Worm (Caenorhabditis elegans) whole organism, L2 larva: Measurements from ENCODE around the gene rpl-12.

ENCODE experiments used
- C34F6.9 ChIP-seq: fragments of 150-350 bp; optimal IDR thresholded peaks from 2 replicates; lab custom pipeline; 2014; ENCODE audit warnings: missing biosample characterization, missing genetic modification characterization
- F13H6.1 ChIP-seq: sonication (generic microtip); optimal IDR thresholded peaks from 2 replicates; lab custom pipeline; 2016; ENCODE audit warnings: missing genetic modification characterization, missing compliant biosample characterization
- R02D3.7 ChIP-seq: fragments of 150-350 bp; optimal IDR thresholded peaks from 2 replicates; lab custom pipeline; 2014; ENCODE audit warnings: missing biosample characterization, missing genetic modification characterization
- Y55F3AM.14 ChIP-seq: fragments of 200-800 bp; sonication (Bioruptor generic); optimal IDR thresholded peaks from 2 replicates; lab custom pipeline; 2018; ENCODE audit warnings: mild to moderate bottlenecking, missing genetic modification characterization, missing compliant biosample characterization
- ZK546.5 ChIP-seq: sonication (generic microtip); optimal IDR thresholded peaks from 2 replicates; lab custom pipeline; 2017; ENCODE audit warnings: missing biosample characterization, missing genetic modification characterization
- alr-1 ChIP-seq: fragments of 150-350 bp; optimal IDR thresholded peaks from 2 replicates; lab custom pipeline; 2014; ENCODE audit warnings: missing biosample characterization, missing genetic modification characterization
- aly-2 ChIP-seq: fragments of 150-350 bp; optimal IDR thresholded peaks from 2 replicates; lab custom pipeline; 2014; ENCODE audit warnings: missing biosample characterization, missing genetic modification characterization
- ceh-16 ChIP-seq: fragments of 150-350 bp; optimal IDR thresholded peaks from 2 replicates; lab custom pipeline; 2014; ENCODE audit warnings: missing biosample characterization, missing genetic modification characterization
- ceh-82 ChIP-seq: fragments of 150-350 bp; optimal IDR thresholded peaks from 2 replicates; lab custom pipeline; 2014; ENCODE audit warnings: missing biosample characterization, missing genetic modification characterization
- crh-2 ChIP-seq: sonication (generic microtip); optimal IDR thresholded peaks from 2 replicates; lab custom pipeline; 2017; ENCODE audit warnings: missing biosample characterization, missing genetic modification characterization
- dmd-4 ChIP-seq: sonication (generic microtip); optimal IDR thresholded peaks from 2 replicates; lab custom pipeline; 2017; ENCODE audit warnings: missing biosample characterization, missing genetic modification characterization
- egl-27 ChIP-seq: sonication (generic microtip); optimal IDR thresholded peaks from 3 replicates; lab custom pipeline; 2017; ENCODE audit warnings: missing biosample characterization, missing genetic modification reagents, missing genetic modification characterization
- elt-1 ChIP-seq: fragments of 150-350 bp; optimal IDR thresholded peaks from 2 replicates; lab custom pipeline; 2014; ENCODE audit warnings: missing biosample characterization, missing genetic modification characterization
- elt-3 ChIP-seq: sonication (generic microtip); optimal IDR thresholded peaks from 2 replicates; lab custom pipeline; 2017; ENCODE audit warnings: missing biosample characterization, missing genetic modification characterization
- fos-1 ChIP-seq: fragments of 150-350 bp; optimal IDR thresholded peaks from 2 replicates; lab custom pipeline; 2014; ENCODE audit warnings: missing biosample characterization, missing genetic modification characterization
- lin-11 ChIP-seq: fragments of 150-350 bp; sonication (generic microtip); optimal IDR thresholded peaks from 2 replicates; lab custom pipeline; 2014; ENCODE audit warnings: missing biosample characterization, missing genetic modification characterization, inconsistent platforms, mixed read lengths
- lin-13 ChIP-seq: fragments of 150-350 bp; optimal IDR thresholded peaks from 2 replicates; lab custom pipeline; 2014; ENCODE audit warnings: missing biosample characterization, missing genetic modification reagents, missing genetic modification characterization
- lin-39 ChIP-seq: fragments of 150-350 bp; optimal IDR thresholded peaks from 2 replicates; lab custom pipeline; 2014; ENCODE audit warnings: missing biosample characterization, missing genetic modification reagents, missing genetic modification characterization
- lsy-2 ChIP-seq, 2 experiments: fragments of 150-350 bp in 1 of 2; sonication (generic microtip) in 1 of 2; optimal IDR thresholded peaks; 2 replicates each; lab custom pipeline; 2014 to 2017; ENCODE audit warnings: missing biosample characterization in 2 of 2, missing genetic modification characterization in 2 of 2
- mdl-1 ChIP-seq, 2 experiments: fragments of 150-350 bp in 1 of 2; sonication (generic microtip) in 1 of 2; optimal IDR thresholded peaks; 2 replicates each; lab custom pipeline; 2017; ENCODE audit warnings: missing biosample characterization in 2 of 2, missing genetic modification characterization in 2 of 2
- nhr-10 ChIP-seq: sonication (generic microtip); optimal IDR thresholded peaks from 2 replicates; lab custom pipeline; 2017; ENCODE audit warnings: missing biosample characterization, missing genetic modification characterization
- nhr-12 ChIP-seq: fragments of 150-350 bp; optimal IDR thresholded peaks from 2 replicates; lab custom pipeline; 2014; ENCODE audit warnings: missing biosample characterization, missing genetic modification characterization
- nhr-129 ChIP-seq: fragments of 150-350 bp; optimal IDR thresholded peaks from 2 replicates; lab custom pipeline; 2014; ENCODE audit warnings: missing biosample characterization, missing genetic modification characterization
- nhr-25 ChIP-seq: fragments of 150-350 bp; sonication (generic microtip); optimal IDR thresholded peaks from 3 replicates; lab custom pipeline; 2014; ENCODE audit warnings: missing biosample characterization, missing genetic modification characterization
- nhr-77 ChIP-seq: fragments of 150-350 bp; optimal IDR thresholded peaks from 2 replicates; lab custom pipeline; 2014; ENCODE audit warnings: missing biosample characterization, missing genetic modification characterization
- sem-4 ChIP-seq: fragments of 150-350 bp; optimal IDR thresholded peaks from 2 replicates; lab custom pipeline; 2014; ENCODE audit warnings: missing biosample characterization, missing genetic modification reagents, missing genetic modification characterization
- sma-3 ChIP-seq: sonication (generic microtip); optimal IDR thresholded peaks from 2 replicates; lab custom pipeline; 2016; ENCODE audit warnings: missing genetic modification reagents, missing genetic modification characterization, missing compliant biosample characterization
- sma-9 ChIP-seq, 2 experiments: fragments of 150-350 bp in 1 of 2; sonication (generic microtip) in 1 of 2; optimal IDR thresholded peaks; 2 replicates each; lab custom pipeline; 2014 to 2016; ENCODE audit warnings: missing genetic modification characterization in 2 of 2, mild to moderate bottlenecking in 1 of 2, missing biosample characterization in 1 of 2, missing compliant biosample characterization in 1 of 2, missing genetic modification reagents in 1 of 2, moderate library complexity in 1 of 2
- unc-39 ChIP-seq: fragments of 150-350 bp; optimal IDR thresholded peaks from 2 replicates; lab custom pipeline; 2014; ENCODE audit warnings: missing biosample characterization, missing genetic modification characterization
- unc-55 ChIP-seq: fragments of 150-350 bp; sonication (generic microtip); optimal IDR thresholded peaks from 3 replicates; lab custom pipeline; 2014; ENCODE audit warnings: missing biosample characterization, missing genetic modification reagents, missing genetic modification characterization
- zag-1 ChIP-seq: fragments of 150-350 bp; optimal IDR thresholded peaks from 2 replicates; lab custom pipeline; 2014; ENCODE audit warnings: missing biosample characterization, missing genetic modification characterization
- ztf-1 ChIP-seq: fragments of 200-800 bp; sonication (Bioruptor generic); conservative IDR thresholded peaks from 2 replicates; pipeline ENCODE4 v1.3.6; 2022; ENCODE audit warnings: missing genetic modification characterization, missing compliant biosample characterization

The rpl-12 gene

DNA sequence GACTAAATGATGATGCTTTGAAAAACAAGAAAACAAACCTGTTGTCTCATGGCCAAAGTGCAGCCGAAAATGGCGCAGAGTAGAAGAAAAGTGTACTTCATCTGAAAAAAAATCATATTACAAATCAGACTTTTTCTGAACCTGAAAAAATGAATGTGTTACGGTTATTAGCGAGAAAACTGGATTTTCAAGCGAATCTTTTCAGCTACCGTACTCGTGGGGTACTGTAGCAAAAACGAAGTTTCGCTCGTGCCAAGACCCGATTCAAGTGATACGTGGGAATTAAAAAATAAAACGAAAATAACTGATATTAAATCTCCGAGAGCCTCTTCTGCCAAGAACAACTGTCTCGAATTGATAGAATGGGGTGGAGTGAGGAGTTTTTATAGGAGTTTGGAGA is 11.8 kb upstream of the rpl-12 start, which contains the start of gene ttr-51:
Gene ttr-51 (minus strand): TSS at position 101 of the 400 bp plus-strand sequence.
- TF ChIP-seq nhr-12 (no peak), lsy-2 (tag; optimal IDR thresholded peaks at IDR 0.05; lab: Kevin White, UChicago) (peak in 1 of 2 experiments; percentile 1), nhr-129 (peak; percentile 17), aly-2 (tag; lab: Kevin White, UChicago) (no peak), F13H6.1 (tag; lab: Kevin White, UChicago) (no peak)

DNA sequence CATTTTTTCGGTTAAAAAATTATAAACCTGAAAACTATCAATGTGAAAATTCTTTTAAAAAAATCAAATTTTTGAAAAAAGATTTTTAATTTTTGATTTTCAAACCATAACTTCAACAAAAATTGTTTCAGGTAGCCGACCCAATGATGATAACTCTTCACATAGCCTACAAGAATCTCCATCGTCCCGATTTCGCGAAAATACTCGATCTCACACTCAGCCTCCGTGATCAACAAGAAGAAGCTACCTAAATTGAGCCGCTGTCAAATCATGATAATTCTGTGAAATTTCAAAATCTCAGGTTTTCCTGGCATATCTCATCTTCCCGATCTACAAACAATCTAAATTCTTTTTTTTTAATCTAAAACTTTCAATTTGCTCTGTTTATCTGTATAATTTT is 9.8 kb upstream of the rpl-12 start:
- TF ChIP-seq nhr-77 (tag; lab: Kevin White, UChicago) (no peak), alr-1 (no peak), nhr-12 (no peak), sma-3 (GFP tag; lab: Kevin White, UChicago) (no peak)

DNA sequence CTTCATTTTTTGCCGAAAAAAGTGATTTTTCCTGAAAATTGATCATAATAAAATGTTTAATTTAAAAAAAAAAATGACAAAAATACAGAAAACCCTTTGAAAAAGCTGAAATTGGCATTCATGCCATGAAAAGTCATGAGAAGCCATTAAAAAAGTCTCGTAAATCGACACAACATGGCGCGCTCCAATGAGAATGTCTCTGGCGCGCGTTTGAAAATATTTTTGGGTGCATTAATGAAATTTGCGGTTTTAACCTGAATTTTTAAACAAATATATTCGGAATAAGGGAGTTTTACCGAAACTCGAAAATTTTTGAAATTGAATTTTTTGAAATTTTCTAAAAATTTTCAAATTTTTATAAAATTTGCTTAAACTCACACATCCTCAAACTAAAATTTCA is 7.3 kb upstream of the rpl-12 start:
- no peak for TF ChIP-seq lsy-2 (tag; optimal IDR thresholded peaks at IDR 0.05; lab: Kevin White, UChicago)
- TF ChIP-seq nhr-12, result no peak
- no peak for TF ChIP-seq Y55F3AM.14
- no peak for TF ChIP-seq mdl-1 (tag; optimal IDR thresholded peaks at IDR 0.05; lab: Kevin White, UChicago)
- no peak for TF ChIP-seq nhr-25
- TF ChIP-seq, all 48 proteins: peak for 0

DNA sequence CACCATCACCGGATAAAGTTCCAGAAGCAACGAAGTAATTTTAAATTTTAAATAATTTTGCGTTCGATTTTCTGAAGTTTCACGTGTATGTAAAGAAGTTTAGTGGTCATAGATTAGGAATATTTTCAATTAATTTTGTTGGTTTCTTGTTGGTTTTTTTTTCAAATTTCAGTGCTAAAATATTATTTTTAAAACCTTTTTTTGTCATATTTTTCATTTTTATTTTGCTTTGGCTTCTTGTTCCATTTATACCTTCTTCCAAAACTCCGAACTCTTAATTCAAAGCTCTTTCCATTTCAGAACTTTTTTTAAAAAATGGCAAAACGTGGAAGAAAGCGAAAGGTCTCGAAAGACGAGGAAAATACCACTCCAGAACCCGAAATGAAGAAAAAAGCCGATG is 6.5 kb upstream of the rpl-12 start, which contains the start of gene JC8.7:
Gene JC8.7 (plus strand): TSS at position 301 of the 400 bp plus-strand sequence.
- no peak for TF ChIP-seq ztf-1 (GFP tag; lab: Robert Waterston, UW)
- TF ChIP-seq, all 48 proteins: peak for 0

DNA sequence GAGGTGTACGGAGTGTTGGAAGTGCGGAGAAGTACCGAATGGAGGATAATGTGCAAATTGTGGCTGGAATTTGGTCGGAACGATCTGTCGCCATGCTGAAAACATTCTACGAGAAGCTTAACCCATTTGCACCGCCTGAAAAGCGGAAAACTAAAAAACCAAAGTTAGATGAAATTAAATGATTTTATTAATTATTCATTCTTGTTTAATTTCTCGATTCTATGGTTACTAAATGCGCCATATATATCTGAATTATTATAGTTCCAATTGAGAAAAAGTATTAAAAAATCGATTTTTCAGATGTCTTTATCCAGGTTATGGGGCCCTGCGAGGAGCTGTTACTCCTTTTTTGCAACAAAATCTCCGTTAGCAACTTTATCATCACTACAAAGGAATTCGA is 3.6 kb upstream of the rpl-12 start, which contains the start of gene cox-11:
Gene cox-11 (plus strand): TSS at position 301 of the 400 bp plus-strand sequence.
- TF ChIP-seq nhr-12 (no peak), lin-39 (tag; lab: Kevin White, UChicago) (no peak), lin-11 (no peak), elt-3 (tag; lab: Kevin White, UChicago) (no peak), lin-13 (GFP tag; lab: Kevin White, UChicago) (no peak), C34F6.9 (tag; lab: Kevin White, UChicago) (no peak), sem-4 (tag; lab: Kevin White, UChicago) (no peak), elt-1 (tag; lab: Kevin White, UChicago) (no peak), nhr-25 (no peak), R02D3.7 (tag; lab: Kevin White, UChicago) (no peak), egl-27 (tag; lab: Kevin White, UChicago) (no peak), zag-1 (tag; lab: Kevin White, UChicago) (no peak)

DNA sequence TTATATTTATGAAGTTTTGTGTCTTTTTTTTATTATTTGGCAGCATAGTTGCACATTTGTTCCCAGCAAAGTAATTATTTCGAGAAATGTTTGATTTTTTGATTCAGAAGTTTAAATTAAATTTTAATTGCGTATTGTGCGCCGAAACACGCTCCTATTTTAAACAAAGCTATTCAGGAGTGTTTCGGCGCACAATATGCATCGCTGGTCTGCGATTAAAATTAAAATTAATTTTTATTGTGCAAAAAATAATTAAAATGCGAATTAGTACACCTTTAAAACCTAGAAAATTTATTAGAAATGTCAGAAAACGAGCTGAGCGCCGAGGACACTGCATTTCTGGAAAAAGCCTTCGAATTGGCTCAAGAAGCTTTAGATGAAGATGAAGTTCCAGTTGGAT is 2.9 kb upstream of the rpl-12 start, which contains the start of gene JC8.4:
Gene JC8.4 (plus strand): TSS at position 301 of the 400 bp plus-strand sequence.
- no peak for TF ChIP-seq egl-27 (tag; lab: Kevin White, UChicago)
- no peak for TF ChIP-seq unc-39 (tag; lab: Kevin White, UChicago)
- no peak for TF ChIP-seq unc-55 (GFP tag; lab: Kevin White, UChicago)
- TF ChIP-seq alr-1, result no peak
- TF ChIP-seq ceh-16 (tag; lab: Kevin White, UChicago), result no peak
- no peak for TF ChIP-seq dmd-4
- no peak for TF ChIP-seq nhr-77 (tag; lab: Kevin White, UChicago)
- no peak for TF ChIP-seq ztf-1 (GFP tag; lab: Robert Waterston, UW)
- no peak for TF ChIP-seq crh-2 (tag; lab: Kevin White, UChicago)
- no peak for TF ChIP-seq ZK546.5 (tag; lab: Kevin White, UChicago)
- TF ChIP-seq nhr-10 (tag; lab: Kevin White, UChicago), result no peak
- no peak for TF ChIP-seq fos-1 (tag; lab: Kevin White, UChicago)
- TF ChIP-seq ceh-82 (tag; lab: Kevin White, UChicago), result no peak
- no peak for TF ChIP-seq C34F6.9 (tag; lab: Kevin White, UChicago)
- TF ChIP-seq sma-9 (GFP tag; optimal IDR thresholded peaks at IDR 0.05; lab: Kevin White, UChicago), result no peak
- no peak for TF ChIP-seq sma-9 (tag; optimal IDR thresholded peaks at IDR 0.05; lab: Kevin White, UChicago)
- TF ChIP-seq aly-2 (tag; lab: Kevin White, UChicago), result no peak
